Fruit fly (Drosophila melanogaster) S2 (cell line): ENCODE results near the gene Atg1.

Experiments used
- CG8478 ChIP-seq: fragments of >200 bp; optimal IDR thresholded peaks from 2 replicates; lab custom pipeline; 2018
- CTCF ChIP-seq, 2 experiments: fragments of >200 bp; optimal IDR thresholded peaks; 2 replicates each; lab custom pipeline; 2018

- TF ChIP-seq CG8478 (lab: Kevin White, UChicago) (no peak), CTCF (optimal IDR thresholded peaks at IDR 0.05; lab: Kevin White, UChicago) (no peak)
These were observed 11.9 kb downstream of the Atg1 start for dm6 chr3L:12792933-12793448.
